Worm (Caenorhabditis elegans): ENCODE measurements around the gene F23F1.10.

Gene F23F1.10

ce11 chrII:4793-5192 lies 37.0 kb downstream of the F23F1.10 start:
- no peak for TF ChIP-seq hmg-4 (GFP tag; optimal IDR thresholded peaks at IDR 0.05)
- TF ChIP-seq hmbx-1 (tag; optimal IDR thresholded peaks at IDR 0.05): no peak
- no peak for TF ChIP-seq flt-1 (GFP tag; IDR thresholded peaks at IDR 0.05)
- TF ChIP-seq scrt-1 (GFP tag; IDR thresholded peaks at IDR 0.05): no peak
- TF ChIP-seq B0310.2 (tag; optimal IDR thresholded peaks at IDR 0.05): no peak
- TF ChIP-seq F13C5.2 (tag; optimal IDR thresholded peaks at IDR 0.05): no peak
- no peak for TF ChIP-seq ets-7 (tag; optimal IDR thresholded peaks at IDR 0.05)

- TF ChIP-seq aly-1 (tag; optimal IDR thresholded peaks at IDR 0.05): no peak
- TF ChIP-seq tbx-11 (GFP tag; IDR thresholded peaks at IDR 0.05): no peak
- no peak for TF ChIP-seq tra-4 (tag; optimal IDR thresholded peaks at IDR 0.05)
- no peak for TF ChIP-seq scrt-1 (GFP tag; IDR thresholded peaks at IDR 0.05)
- no peak for TF ChIP-seq ama-1 (optimal IDR thresholded peaks at IDR 0.05)
- TF ChIP-seq flt-1 (GFP tag; IDR thresholded peaks at IDR 0.05): no peak
- no peak for TF ChIP-seq hnd-1 (tag; optimal IDR thresholded peaks at IDR 0.05)
- TF ChIP-seq ceh-13 (GFP tag; optimal IDR thresholded peaks at IDR 0.05): no peak
- TF ChIP-seq hmbx-1 (tag; optimal IDR thresholded peaks at IDR 0.05): no peak
- TF ChIP-seq ets-7 (tag; optimal IDR thresholded peaks at IDR 0.05): no peak
- TF ChIP-seq hmg-4 (GFP tag; optimal IDR thresholded peaks at IDR 0.05): no peak
- TF ChIP-seq F13C5.2 (tag; optimal IDR thresholded peaks at IDR 0.05): no peak
- no peak for TF ChIP-seq tbx-37 (GFP tag; conservative IDR thresholded peaks at IDR 0.05)
- no peak for TF ChIP-seq sea-1 (GFP tag; conservative IDR thresholded peaks at IDR 0.05)
- no peak for TF ChIP-seq B0310.2 (tag; optimal IDR thresholded peaks at IDR 0.05)
- TF ChIP-seq pes-1 (GFP tag; IDR thresholded peaks at IDR 0.05): no peak
- no peak for TF ChIP-seq ceh-36 (tag; optimal IDR thresholded peaks at IDR 0.05)
Observed at ce11 chrII:1334-1898, 40.4 kb downstream of the F23F1.10 start, which contains the start of gene 2L52.1. Gene 2L52.1, plus strand, starts transcription at chrII:1848.

- TF ChIP-seq tra-4 (tag; optimal IDR thresholded peaks at IDR 0.05): no peak
- TF ChIP-seq ceh-13 (GFP tag; optimal IDR thresholded peaks at IDR 0.05): peak; percentile 19
- TF ChIP-seq B0310.2 (tag; optimal IDR thresholded peaks at IDR 0.05): no peak
- TF ChIP-seq tbx-37 (GFP tag; conservative IDR thresholded peaks at IDR 0.05): no peak
- TF ChIP-seq aly-1 (tag; optimal IDR thresholded peaks at IDR 0.05): no peak
Observed at ce11 chrII:586-985, 41.2 kb downstream of the F23F1.10 start.
